Worm (Caenorhabditis elegans) whole organism, early embryonic: ENCODE data around the gene col-170.

Source experiments
- F13C5.2 ChIP-seq: sonication (generic microtip); optimal IDR thresholded peaks from 2 replicates; lab custom pipeline; 2017; ENCODE audit warnings: mild to moderate bottlenecking, missing genetic modification characterization, inconsistent platforms, missing compliant biosample characterization
- aly-1 ChIP-seq: sonication (generic microtip); optimal IDR thresholded peaks from 2 replicates; lab custom pipeline; 2016; ENCODE audit warnings: missing genetic modification characterization, missing compliant biosample characterization
- ets-7 ChIP-seq: sonication (generic microtip); optimal IDR thresholded peaks from 2 replicates; lab custom pipeline; 2016; ENCODE audit warnings: missing genotype, missing genetic modification characterization, missing compliant biosample characterization
- flt-1 ChIP-seq: fragments of 200-800 bp; sonication (Bioruptor generic); IDR thresholded peaks from 2 replicates; pipeline ENCODE4 v1.3.6; 2022; ENCODE audit warnings: missing genetic modification characterization, missing compliant biosample characterization
- hmg-4 ChIP-seq: fragments of 200-800 bp; sonication (Bioruptor generic); optimal IDR thresholded peaks from 2 replicates; lab custom pipeline; 2018; ENCODE audit warnings: mild to moderate bottlenecking, missing genetic modification characterization, missing compliant biosample characterization
- sea-1 ChIP-seq: fragments of 200-800 bp; sonication (Bioruptor generic); conservative IDR thresholded peaks from 2 replicates; pipeline ENCODE4 v1.3.6; 2022; ENCODE audit warnings: missing genetic modification characterization, missing compliant biosample characterization
- tra-4 ChIP-seq: sonication (generic microtip); optimal IDR thresholded peaks from 2 replicates; lab custom pipeline; 2017; ENCODE audit warnings: missing genetic modification characterization, missing compliant biosample characterization

col-170 gene

ce11 chrX:6378363-6378762 lies 46.9 kb downstream of the col-170 start:
- TF ChIP-seq F13C5.2 (tag; lab: Kevin White, UChicago), result peak; percentile 56
- TF ChIP-seq hmg-4 (GFP tag; lab: Kevin White, UChicago), result peak; percentile 72
- TF ChIP-seq aly-1, result peak; percentile 62
- TF ChIP-seq flt-1 (GFP tag; lab: Robert Waterston, UW), result no peak
- TF ChIP-seq tra-4 (tag; lab: Kevin White, UChicago), result no peak
- no peak for TF ChIP-seq ets-7 (tag; lab: Kevin White, UChicago)
- peak; percentile 72; the same call in 1 of the 2 replicates for TF ChIP-seq sea-1 (GFP tag; lab: Robert Waterston, UW)
